Worm (Caenorhabditis elegans) whole organism, L4 larva: ENCODE results near the gene nhr-66.
A peak's percentile ranks its signal among the peaks of the same experiment; 100 is the strongest.

Experiments
- F37D6.2 ChIP-seq: sonication (generic microtip); optimal IDR thresholded peaks from 2 replicates; lab custom pipeline; 2016; ENCODE audit warnings: mild to moderate bottlenecking, missing genetic modification characterization, missing compliant biosample characterization
- T20F7.1 ChIP-seq: fragments of 200-800 bp; sonication (Bioruptor generic); optimal IDR thresholded peaks from 2 replicates; lab custom pipeline; 2018; ENCODE audit warnings: mild to moderate bottlenecking, missing genetic modification characterization, missing compliant biosample characterization
- aha-1 ChIP-seq: fragments of 150-350 bp; peaks from one replicate; lab custom pipeline; 2014; ENCODE audit warnings: missing biosample characterization, missing genetic modification characterization
- ces-1 ChIP-seq: fragments of 150-350 bp; sonication (generic microtip); optimal IDR thresholded peaks from 4 replicates; lab custom pipeline; 2014; ENCODE audit warnings: missing biosample characterization, missing genetic modification reagents, missing genetic modification characterization
- cey-2 ChIP-seq: sonication (generic microtip); optimal IDR thresholded peaks from 3 replicates; lab custom pipeline; 2017; ENCODE audit warnings: missing genetic modification characterization, mild to moderate bottlenecking, missing compliant biosample characterization, antibody characterized with exemption, borderline replicate concordance; ENCODE audit not compliant: insufficient read depth
- ctbp-1 ChIP-seq: fragments of 200-800 bp; sonication (Bioruptor generic); IDR thresholded peaks from 2 replicates; pipeline ENCODE4 v1.3.6; 2022; ENCODE audit warnings: missing genetic modification reagents, missing genetic modification characterization, missing compliant biosample characterization
- dmd-8 ChIP-seq: fragments of 200-800 bp; sonication (Bioruptor generic); IDR thresholded peaks from 2 replicates; pipeline ENCODE4 v1.3.6; 2022; ENCODE audit warnings: missing genetic modification characterization, missing compliant biosample characterization
- fkh-10 ChIP-seq: fragments of 150-350 bp; optimal IDR thresholded peaks from 2 replicates; lab custom pipeline; 2014; ENCODE audit warnings: missing biosample characterization, missing genetic modification reagents, missing genetic modification characterization
- lim-7 ChIP-seq: fragments of 200-800 bp; sonication (Bioruptor generic); IDR thresholded peaks from 2 replicates; pipeline ENCODE4 v1.3.6; 2022; ENCODE audit warnings: missing genetic modification characterization, missing compliant biosample characterization
- lin-38 ChIP-seq: fragments of 200-800 bp; sonication (Bioruptor generic); IDR thresholded peaks from 2 replicates; pipeline ENCODE4 v1.3.6; 2022; ENCODE audit warnings: missing genetic modification reagents, missing genetic modification characterization, missing compliant biosample characterization
- madf-5 ChIP-seq, 2 experiments: fragments of 200-800 bp; sonication (Bioruptor generic); IDR thresholded peaks; 2 replicates each; pipeline ENCODE4 v1.3.6; 2022; ENCODE audit warnings: missing compliant biosample characterization in 2 of 2, missing genetic modification characterization in 2 of 2
- mxl-2 ChIP-seq: fragments of 200-800 bp; sonication (Bioruptor generic); conservative IDR thresholded peaks from 2 replicates; pipeline ENCODE4 v1.3.6; 2022; ENCODE audit warnings: missing genetic modification reagents, missing genetic modification characterization, missing compliant biosample characterization
- nhr-10 ChIP-seq: fragments of 150-350 bp; optimal IDR thresholded peaks from 2 replicates; lab custom pipeline; 2014; ENCODE audit warnings: missing biosample characterization, missing genetic modification characterization
- nhr-111 ChIP-seq: fragments of 200-800 bp; sonication (Bioruptor generic); optimal IDR thresholded peaks from 2 replicates; lab custom pipeline; 2018; ENCODE audit warnings: mild to moderate bottlenecking, missing genetic modification characterization, missing compliant biosample characterization
- nhr-42 ChIP-seq: fragments of 200-800 bp; sonication (Bioruptor generic); IDR thresholded peaks from 2 replicates; pipeline ENCODE4 v1.3.6; 2022; ENCODE audit warnings: missing genetic modification characterization, missing compliant biosample characterization
- nhr-77 ChIP-seq: fragments of 150-350 bp; optimal IDR thresholded peaks from 2 replicates; lab custom pipeline; 2014; ENCODE audit warnings: missing biosample characterization, missing genetic modification characterization
- set-16 ChIP-seq: fragments of 200-800 bp; sonication (Bioruptor generic); IDR thresholded peaks from 2 replicates; pipeline ENCODE4 v1.3.6; 2022; ENCODE audit warnings: missing genetic modification reagents, missing genetic modification characterization, missing compliant biosample characterization
- unc-39 ChIP-seq: sonication (generic microtip); optimal IDR thresholded peaks from 2 replicates; lab custom pipeline; 2017; ENCODE audit warnings: missing biosample characterization, missing genetic modification characterization
- unc-62 ChIP-seq, 3 experiments: fragments of 150-350 bp in 1 of 3; sonication (generic microtip); optimal IDR thresholded peaks in 2 of 3; peaks in 1 of 3; 1 replicate in 1 of 3; 2 replicates in 2 of 3; lab custom pipeline; 2014 to 2017; ENCODE audit warnings: missing biosample characterization in 3 of 3, missing genetic modification characterization in 3 of 3, missing genetic modification reagents in 3 of 3, missing genotype in 1 of 3
- vab-7 ChIP-seq: fragments of 200-800 bp; sonication (Bioruptor generic); IDR thresholded peaks from 2 replicates; pipeline ENCODE4 v1.3.6; 2022; ENCODE audit warnings: missing genetic modification reagents, missing genetic modification characterization, missing compliant biosample characterization
- zfp-3 ChIP-seq: fragments of 200-800 bp; sonication (Bioruptor generic); conservative IDR thresholded peaks from 2 replicates; pipeline ENCODE4 v1.3.6; 2022; ENCODE audit warnings: missing genetic modification reagents, missing genetic modification characterization, missing compliant biosample characterization

nhr-66 gene

ce11 chrIV:8182566-8182965 is 53.8 kb downstream of the nhr-66 start:
- TF ChIP-seq aha-1 (peak; percentile 48), unc-39 (tag; lab: Kevin White, UChicago) (no peak), T20F7.1 (GFP tag; lab: Kevin White, UChicago) (no peak), F37D6.2 (tag; lab: Kevin White, UChicago) (no peak), ctbp-1 (GFP tag; lab: Robert Waterston, UW) (no peak), lim-7 (GFP tag; lab: Robert Waterston, UW) (no peak), ces-1 (GFP tag; lab: Kevin White, UChicago) (peak; percentile 7), unc-62 (GFP tag; optimal IDR thresholded peaks at IDR 0.05 in 1 of 2; lab: Kevin White, UChicago) (peak in 1 of 2 experiments; percentile 16), unc-62 (tag; optimal IDR thresholded peaks at IDR 0.05; lab: Kevin White, UChicago) (no peak), madf-5 (GFP tag; IDR thresholded peaks at IDR 0.05; lab: Robert Waterston, UW) (no peak)

- TF ChIP-seq fkh-10 (GFP tag; lab: Kevin White, UChicago) (peak; percentile 94), dmd-8 (no peak), nhr-77 (tag; lab: Kevin White, UChicago) (no peak), set-16 (GFP tag; lab: Robert Waterston, UW) (no peak), cey-2 (tag; lab: Kevin White, UChicago) (no peak), vab-7 (no peak), mxl-2 (no peak), nhr-10 (tag; lab: Kevin White, UChicago) (no peak), nhr-111 (GFP tag; lab: Kevin White, UChicago) (no peak), zfp-3 (GFP tag; lab: Robert Waterston, UW) (no peak), aha-1 (peak; percentile 73), F37D6.2 (tag; lab: Kevin White, UChicago) (no peak), lin-38 (GFP tag; lab: Robert Waterston, UW) (no peak), nhr-42 (GFP tag; lab: Robert Waterston, UW) (no peak), ctbp-1 (GFP tag; lab: Robert Waterston, UW) (0 out of 2 replicates have a peak, but pooled peaks have one; percentile 27)
These were observed 55.0 kb downstream of the nhr-66 start for ce11 chrIV:8181404-8181803.
